Worm (Caenorhabditis elegans): ENCODE measurements around the gene F53F4.16.

- TF ChIP-seq nhr-25 (tag; optimal IDR thresholded peaks at IDR 0.05; ENCODE audit: borderline replicate concordance, insufficient read depth) (no peak), unc-62 (GFP tag; optimal IDR thresholded peaks at IDR 0.05 in 1 of 2) (no peak), unc-62 (tag; optimal IDR thresholded peaks at IDR 0.05) (no peak), daf-8 (GFP tag; IDR thresholded peaks at IDR 0.05) (no peak), lin-13 (GFP tag; optimal IDR thresholded peaks at IDR 0.05) (no peak)
Observed at ce11 chrV:13577463-13577862, 44.2 kb downstream of the F53F4.16 start.
